Fruit fly (Drosophila melanogaster) Kc167 (cell line): ENCODE data around the gene cic.

Experiments
- Myc ChIP-seq: fragments of >200 bp; optimal IDR thresholded peaks from 2 replicates; lab custom pipeline; 2017; ENCODE audit warnings: missing external identifiers
- Sin3A ChIP-seq: fragments of >200 bp; optimal IDR thresholded peaks from 2 replicates; lab custom pipeline; 2018; ENCODE audit warnings: missing external identifiers
- h ChIP-seq: fragments of >200 bp; optimal IDR thresholded peaks from 3 replicates; lab custom pipeline; 2018; ENCODE audit warnings: missing external identifiers
- insv ChIP-seq: fragments of >200 bp; optimal IDR thresholded peaks from 3 replicates; lab custom pipeline; 2018; ENCODE audit warnings: missing external identifiers
- psq ChIP-seq: fragments of >200 bp; optimal IDR thresholded peaks from 2 replicates; lab custom pipeline; 2017; ENCODE audit warnings: missing external identifiers

DNA sequence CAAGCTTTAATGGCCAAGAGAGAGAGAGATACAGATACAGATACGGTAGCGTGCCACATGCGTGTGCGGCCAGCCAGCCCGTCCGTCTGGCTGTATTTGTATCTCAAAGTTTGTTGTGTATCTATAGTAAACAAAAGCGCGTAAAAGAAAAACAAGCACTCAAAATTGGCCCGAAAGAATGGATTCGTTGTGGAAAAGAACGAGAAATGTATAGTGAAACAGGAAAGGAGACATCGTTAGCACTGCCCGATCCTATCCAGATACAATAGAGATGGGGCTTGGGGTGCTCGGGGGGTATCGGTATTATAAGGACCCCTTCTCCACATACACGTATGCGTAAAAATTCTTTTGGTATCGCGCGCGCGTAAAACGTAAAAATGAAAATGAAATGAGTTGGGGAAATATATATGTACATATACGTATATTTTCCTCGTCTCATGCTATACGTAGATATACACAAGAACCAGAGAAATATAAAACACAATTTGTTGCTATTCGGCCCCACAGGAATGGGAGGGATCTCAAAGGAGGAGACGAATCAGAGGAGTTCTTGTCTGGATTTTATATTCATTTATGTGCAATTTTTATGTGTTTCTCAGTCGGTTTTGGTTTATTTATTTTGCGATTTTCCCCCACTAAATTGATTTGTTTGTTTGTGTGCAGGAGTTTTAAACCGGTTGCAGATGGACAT lies 11.4 kb downstream of the cic start:
- no peak for TF ChIP-seq h
- no peak for TF ChIP-seq insv (lab: Kevin White, UChicago)
- no peak for TF ChIP-seq Myc (lab: Kevin White, UChicago)
- no peak for TF ChIP-seq psq
- no peak for TF ChIP-seq Sin3A
